Worm (Caenorhabditis elegans) whole organism, L4 larva: ENCODE results near the gene T25B2.4.

Experiments used
- F10B5.3 ChIP-seq: sonication (generic microtip); optimal IDR thresholded peaks from 2 replicates; lab custom pipeline; 2016; ENCODE audit warnings: mild to moderate bottlenecking, missing genetic modification characterization, missing compliant biosample characterization
- R02D3.7 ChIP-seq: fragments of 150-350 bp; sonication (generic microtip); optimal IDR thresholded peaks from 3 replicates; lab custom pipeline; 2014; ENCODE audit warnings: missing biosample characterization, missing genetic modification characterization
- Y48G9A.11 ChIP-seq: fragments of 200-800 bp; sonication (Bioruptor generic); IDR thresholded peaks from 2 replicates; pipeline ENCODE4 v1.3.6; 2022; ENCODE audit warnings: missing genetic modification reagents, missing genetic modification characterization, missing compliant biosample characterization
- ZK546.5 ChIP-seq, 2 experiments: sonication (generic microtip); optimal IDR thresholded peaks; 2 replicates each; lab custom pipeline; 2017; ENCODE audit warnings: missing biosample characterization in 2 of 2, missing genetic modification characterization in 2 of 2
- aly-2 ChIP-seq: sonication (generic microtip); optimal IDR thresholded peaks from 2 replicates; lab custom pipeline; 2018; ENCODE audit warnings: missing biosample characterization, missing genetic modification characterization
- attf-4 ChIP-seq: sonication (generic microtip); optimal IDR thresholded peaks from 3 replicates; lab custom pipeline; 2017; ENCODE audit warnings: missing biosample characterization, missing genetic modification characterization
- ceh-28 ChIP-seq: fragments of 150-350 bp; optimal IDR thresholded peaks from 2 replicates; lab custom pipeline; 2014; ENCODE audit warnings: missing biosample characterization, missing genetic modification reagents, missing genetic modification characterization
- ceh-32 ChIP-seq: sonication (generic microtip); optimal IDR thresholded peaks from 2 replicates; lab custom pipeline; 2016; ENCODE audit warnings: mild to moderate bottlenecking, missing genetic modification characterization, missing compliant biosample characterization; ENCODE audit not compliant: poor library complexity
- ceh-62 ChIP-seq: sonication (generic microtip); optimal IDR thresholded peaks from 2 replicates; lab custom pipeline; 2017; ENCODE audit warnings: missing biosample characterization, missing genetic modification characterization
- daf-19 ChIP-seq: fragments of 200-800 bp; sonication (Bioruptor generic); conservative IDR thresholded peaks from 2 replicates; pipeline ENCODE4 v1.3.6; 2022; ENCODE audit warnings: missing genetic modification characterization, missing compliant biosample characterization
- daf-8 ChIP-seq: fragments of 200-800 bp; sonication (Bioruptor generic); IDR thresholded peaks from 2 replicates; pipeline ENCODE4 v1.3.6; 2022; ENCODE audit warnings: missing genetic modification characterization, missing compliant biosample characterization
- dmd-9 ChIP-seq: fragments of 200-800 bp; sonication (Bioruptor generic); IDR thresholded peaks from 2 replicates; pipeline ENCODE4 v1.3.6; 2022; ENCODE audit warnings: missing genetic modification reagents, missing genetic modification characterization, missing compliant biosample characterization
- dve-1 ChIP-seq: sonication (generic microtip); optimal IDR thresholded peaks from 2 replicates; lab custom pipeline; 2017; ENCODE audit warnings: antibody characterized with exemption, mild to moderate bottlenecking, missing genetic modification characterization, missing compliant biosample characterization; ENCODE audit not compliant: insufficient read depth
- egl-27 ChIP-seq: sonication (generic microtip); optimal IDR thresholded peaks from 3 replicates; lab custom pipeline; 2017; ENCODE audit warnings: missing biosample characterization, missing genetic modification reagents, missing genetic modification characterization
- egl-43 ChIP-seq: fragments of 200-800 bp; sonication (Bioruptor generic); IDR thresholded peaks from 2 replicates; pipeline ENCODE4 v1.3.6; 2022; ENCODE audit warnings: missing genetic modification reagents, missing genetic modification characterization, missing compliant biosample characterization
- gei-8 ChIP-seq: fragments of 200-800 bp; sonication (Bioruptor generic); optimal IDR thresholded peaks from 2 replicates; lab custom pipeline; 2018; ENCODE audit warnings: mild to moderate bottlenecking, missing genetic modification characterization, missing compliant biosample characterization
- hif-1 ChIP-seq, 2 experiments: sonication (generic microtip); optimal IDR thresholded peaks; 2 replicates each; lab custom pipeline; 2016 to 2017; ENCODE audit warnings: missing compliant biosample characterization in 2 of 2, missing genetic modification characterization in 2 of 2, missing genetic modification reagents in 2 of 2, missing genotype in 2 of 2, mild to moderate bottlenecking in 1 of 2
- hlh-11 ChIP-seq: fragments of 200-800 bp; sonication (Bioruptor generic); optimal IDR thresholded peaks from 2 replicates; lab custom pipeline; 2018; ENCODE audit warnings: mild to moderate bottlenecking, missing genetic modification characterization, missing compliant biosample characterization
- jun-1 ChIP-seq: fragments of 150-350 bp; optimal IDR thresholded peaks from 2 replicates; lab custom pipeline; 2014; ENCODE audit warnings: missing biosample characterization, missing genetic modification reagents, missing genetic modification characterization
- lim-7 ChIP-seq: fragments of 200-800 bp; sonication (Bioruptor generic); IDR thresholded peaks from 2 replicates; pipeline ENCODE4 v1.3.6; 2022; ENCODE audit warnings: missing genetic modification characterization, missing compliant biosample characterization
- lin-13 ChIP-seq: fragments of 150-350 bp; optimal IDR thresholded peaks from 2 replicates; lab custom pipeline; 2014; ENCODE audit warnings: missing biosample characterization, missing genetic modification reagents, missing genetic modification characterization
- lin-39 ChIP-seq: fragments of 150-350 bp; optimal IDR thresholded peaks from 2 replicates; lab custom pipeline; 2014; ENCODE audit warnings: missing biosample characterization, missing genetic modification reagents, missing genetic modification characterization
- lir-3 ChIP-seq: sonication (generic microtip); optimal IDR thresholded peaks from 2 replicates; lab custom pipeline; 2016; ENCODE audit warnings: mild to moderate bottlenecking, missing genetic modification characterization, missing compliant biosample characterization
- mdt-29 ChIP-seq: fragments of 200-800 bp; sonication (Bioruptor generic); IDR thresholded peaks from 2 replicates; pipeline ENCODE4 v1.3.6; 2022; ENCODE audit warnings: missing genetic modification reagents, missing genetic modification characterization, missing compliant biosample characterization
- mxl-2 ChIP-seq: fragments of 200-800 bp; sonication (Bioruptor generic); conservative IDR thresholded peaks from 2 replicates; pipeline ENCODE4 v1.3.6; 2022; ENCODE audit warnings: missing genetic modification reagents, missing genetic modification characterization, missing compliant biosample characterization
- mxl-3 ChIP-seq: fragments of 200-800 bp; sonication (Bioruptor generic); optimal IDR thresholded peaks from 2 replicates; lab custom pipeline; 2018; ENCODE audit warnings: mild to moderate bottlenecking, missing genetic modification characterization, missing compliant biosample characterization
- nhr-11 ChIP-seq: fragments of 150-350 bp; optimal IDR thresholded peaks from 2 replicates; lab custom pipeline; 2014; ENCODE audit warnings: missing biosample characterization, missing genetic modification characterization
- nhr-25 ChIP-seq: sonication (generic microtip); optimal IDR thresholded peaks from 2 replicates; lab custom pipeline; 2017; ENCODE audit warnings: missing genetic modification characterization, mild to moderate bottlenecking, missing compliant biosample characterization, antibody characterized with exemption, moderate library complexity, borderline replicate concordance; ENCODE audit not compliant: insufficient read depth
- nhr-42 ChIP-seq: fragments of 200-800 bp; sonication (Bioruptor generic); IDR thresholded peaks from 2 replicates; pipeline ENCODE4 v1.3.6; 2022; ENCODE audit warnings: missing genetic modification characterization, missing compliant biosample characterization
- nhr-48 ChIP-seq: sonication (generic microtip); optimal IDR thresholded peaks from 2 replicates; lab custom pipeline; 2016; ENCODE audit warnings: mild to moderate bottlenecking, missing genetic modification characterization, missing compliant biosample characterization
- nhr-76 ChIP-seq: fragments of 150-350 bp; optimal IDR thresholded peaks from 2 replicates; lab custom pipeline; 2014; ENCODE audit warnings: missing biosample characterization, missing genetic modification characterization
- nhr-77 ChIP-seq: fragments of 150-350 bp; optimal IDR thresholded peaks from 2 replicates; lab custom pipeline; 2014; ENCODE audit warnings: missing biosample characterization, missing genetic modification characterization
- pha-4 ChIP-seq, 2 experiments: fragments of 150-350 bp in 1 of 2; fragments of 200-800 bp in 1 of 2; sonication (Bioruptor generic) in 1 of 2; IDR thresholded peaks in 1 of 2; optimal IDR thresholded peaks in 1 of 2; 2 replicates each; pipeline versions ENCODE4 v1.3.6 to Lab custom; 2014 to 2022; ENCODE audit warnings: missing genetic modification characterization in 2 of 2, missing genetic modification reagents in 2 of 2, missing biosample characterization in 1 of 2, missing compliant biosample characterization in 1 of 2
- php-3 ChIP-seq: fragments of 200-800 bp; sonication (Bioruptor generic); IDR thresholded peaks from 2 replicates; pipeline ENCODE4 v1.3.6; 2022; ENCODE audit warnings: missing genetic modification reagents, missing genetic modification characterization, missing compliant biosample characterization
- rbr-2 ChIP-seq: sonication (generic microtip); optimal IDR thresholded peaks from 2 replicates; lab custom pipeline; 2016; ENCODE audit warnings: missing genotype, missing genetic modification characterization, missing compliant biosample characterization
- sdz-12 ChIP-seq: fragments of 200-800 bp; sonication (Bioruptor generic); optimal IDR thresholded peaks from 2 replicates; lab custom pipeline; 2018; ENCODE audit warnings: mild to moderate bottlenecking, missing genetic modification characterization, missing compliant biosample characterization
- skn-1 ChIP-seq: fragments of 150-350 bp; optimal IDR thresholded peaks from 2 replicates; lab custom pipeline; 2014; ENCODE audit warnings: missing biosample characterization, missing genetic modification characterization
- snpc-4 ChIP-seq: fragments of 150-350 bp; optimal IDR thresholded peaks from 2 replicates; lab custom pipeline; 2014; ENCODE audit warnings: missing biosample characterization, missing genetic modification characterization
- spr-3 ChIP-seq: fragments of 200-800 bp; sonication (Bioruptor generic); optimal IDR thresholded peaks from 2 replicates; lab custom pipeline; 2018; ENCODE audit warnings: mild to moderate bottlenecking, missing genetic modification characterization, missing compliant biosample characterization
- unc-62 ChIP-seq, 3 experiments: fragments of 150-350 bp in 1 of 3; sonication (generic microtip); optimal IDR thresholded peaks in 2 of 3; peaks in 1 of 3; 1 replicate in 1 of 3; 2 replicates in 2 of 3; lab custom pipeline; 2014 to 2017; ENCODE audit warnings: missing biosample characterization in 3 of 3, missing genetic modification characterization in 3 of 3, missing genetic modification reagents in 3 of 3, missing genotype in 1 of 3
- zag-1 ChIP-seq: fragments of 150-350 bp; optimal IDR thresholded peaks from 2 replicates; lab custom pipeline; 2014; ENCODE audit warnings: missing biosample characterization, missing genetic modification characterization
- zfp-3 ChIP-seq: fragments of 200-800 bp; sonication (Bioruptor generic); conservative IDR thresholded peaks from 2 replicates; pipeline ENCODE4 v1.3.6; 2022; ENCODE audit warnings: missing genetic modification reagents, missing genetic modification characterization, missing compliant biosample characterization
- zip-11 ChIP-seq: fragments of 200-800 bp; sonication (Bioruptor generic); IDR thresholded peaks from 2 replicates; pipeline ENCODE4 v1.3.6; 2022; ENCODE audit warnings: missing genetic modification characterization, missing compliant biosample characterization
- zip-2 ChIP-seq: fragments of 150-350 bp; optimal IDR thresholded peaks from 2 replicates; lab custom pipeline; 2014; ENCODE audit warnings: missing biosample characterization, missing genetic modification characterization
- ztf-11 ChIP-seq: fragments of 150-350 bp; optimal IDR thresholded peaks from 2 replicates; lab custom pipeline; 2014; ENCODE audit warnings: missing biosample characterization, missing genetic modification characterization

T25B2.4 gene

DNA sequence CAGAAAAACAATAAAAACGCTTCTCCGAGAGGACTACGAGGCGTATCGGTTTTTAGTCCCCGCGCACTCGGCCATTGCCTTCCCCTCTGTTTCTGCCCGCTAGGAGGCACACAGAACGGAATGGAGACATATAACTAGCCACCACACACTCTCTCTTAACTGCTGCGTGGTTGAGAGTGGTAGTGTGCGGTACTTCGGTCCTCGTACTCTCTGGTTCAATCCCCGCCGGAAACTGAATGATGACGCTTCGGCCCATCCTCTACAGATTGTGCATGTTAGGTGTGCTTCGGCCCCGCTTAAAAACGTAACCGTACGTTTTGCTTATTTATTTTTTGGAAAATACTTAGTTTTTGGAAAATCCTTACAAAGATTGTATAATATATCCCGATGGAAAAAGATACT, 29.6 kb downstream of the T25B2.4 start, which contains the start of gene T13C5.6 (continued):
- peak; percentile 78 for TF ChIP-seq zip-2 (tag; lab: Kevin White, UChicago)
- peak; percentile 89 for TF ChIP-seq lir-3
- peak; percentile 73 for TF ChIP-seq daf-19 (GFP tag; lab: Robert Waterston, UW)
- peak; percentile 77 for TF ChIP-seq gei-8 (GFP tag; lab: Kevin White, UChicago)
- TF ChIP-seq ztf-11, result no peak
- peak; percentile 88 for TF ChIP-seq hlh-11 (tag; lab: Kevin White, UChicago)
- TF ChIP-seq mdt-29 (GFP tag; lab: Robert Waterston, UW), result peak; percentile 87
- peak; percentile 83 for TF ChIP-seq lim-7 (GFP tag; lab: Robert Waterston, UW)
- peak; percentile 90 for TF ChIP-seq nhr-42 (GFP tag; lab: Robert Waterston, UW)
- TF ChIP-seq Y48G9A.11 (GFP tag; lab: Robert Waterston, UW), result peak; percentile 70
- TF ChIP-seq nhr-77 (tag; lab: Kevin White, UChicago), result peak; percentile 80
- TF ChIP-seq F10B5.3 (tag; lab: Kevin White, UChicago), result peak; percentile 68
- TF ChIP-seq ceh-28 (tag; lab: Kevin White, UChicago), result no peak
- no peak for TF ChIP-seq aly-2 (tag; lab: Kevin White, UChicago)
- TF ChIP-seq zip-11 (GFP tag; lab: Robert Waterston, UW), result peak; percentile 62; the same call in 1 of the 2 replicates
- no peak for TF ChIP-seq nhr-76 (tag; lab: Kevin White, UChicago)
- TF ChIP-seq nhr-25 (tag; lab: Kevin White, UChicago), result peak; percentile 50
- no peak for TF ChIP-seq ceh-62 (tag; lab: Kevin White, UChicago)
- 0 out of 2 replicates have a peak, but pooled peaks have one; percentile 27 for TF ChIP-seq daf-8
- peak; percentile 74 for TF ChIP-seq ceh-32 (tag; lab: Kevin White, UChicago)
- TF ChIP-seq snpc-4, result no peak
- peak in 1 of 2 experiments; percentile 12 for TF ChIP-seq unc-62 (GFP tag; optimal IDR thresholded peaks at IDR 0.05 in 1 of 2; lab: Kevin White, UChicago)
- no peak for TF ChIP-seq unc-62 (tag; optimal IDR thresholded peaks at IDR 0.05; lab: Kevin White, UChicago)
- no peak for TF ChIP-seq ZK546.5 (tag; optimal IDR thresholded peaks at IDR 0.05; lab: Kevin White, UChicago)
- peak; percentile 59 to 93 for TF ChIP-seq hif-1 (tag; optimal IDR thresholded peaks at IDR 0.05; lab: Kevin White, UChicago)
- peak; percentile 85 for TF ChIP-seq zfp-3 (GFP tag; lab: Robert Waterston, UW)
- TF ChIP-seq dmd-9 (GFP tag; lab: Robert Waterston, UW), result peak; percentile 84
- TF ChIP-seq egl-43 (GFP tag; lab: Robert Waterston, UW), result peak; percentile 98
- peak; percentile 89 for TF ChIP-seq mxl-3
- TF ChIP-seq sdz-12 (GFP tag; lab: Kevin White, UChicago), result peak; percentile 94
- peak; percentile 94 for TF ChIP-seq rbr-2
- peak; percentile 55; the same call in 1 of the 2 replicates for TF ChIP-seq mxl-2
- TF ChIP-seq skn-1 (tag; lab: Kevin White, UChicago), result no peak
- TF ChIP-seq pha-4 (GFP tag; IDR thresholded peaks at IDR 0.05; lab: Robert Waterston, UW), result peak; percentile 92
- TF ChIP-seq pha-4 (tag; optimal IDR thresholded peaks at IDR 0.05; lab: Kevin White, UChicago), result peak; percentile 9
- TF ChIP-seq lin-13, result peak; percentile 92
- peak; percentile 84 for TF ChIP-seq nhr-48
- TF ChIP-seq egl-27 (tag; lab: Kevin White, UChicago), result no peak

DNA sequence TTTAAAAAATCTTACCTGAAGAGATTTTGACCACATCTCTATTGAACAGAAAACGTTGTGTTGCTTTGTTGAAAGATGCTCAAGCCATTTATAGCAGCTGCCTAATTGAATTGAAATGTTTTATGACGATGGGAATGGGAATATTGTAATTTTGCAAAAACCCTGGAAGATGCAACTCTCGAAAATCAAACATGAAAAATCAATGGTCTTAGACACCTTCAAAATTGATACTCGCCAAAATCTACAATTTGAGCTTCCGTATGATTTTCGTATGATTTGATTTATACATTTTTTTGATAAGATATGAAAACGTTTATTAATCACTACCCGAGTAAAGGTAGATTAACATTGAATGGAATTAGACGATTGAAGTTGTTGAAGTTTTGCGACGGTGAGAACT, 30.4 kb downstream of the T25B2.4 start, which contains the start of gene C14F11.7:
Gene C14F11.7 (minus strand): TSS at position 101 of the 400 bp plus-strand sequence.
- TF ChIP-seq spr-3 (no peak), lim-7 (GFP tag; lab: Robert Waterston, UW) (no peak), dve-1 (no peak), nhr-11 (tag; lab: Kevin White, UChicago) (no peak), lin-39 (tag; lab: Kevin White, UChicago) (no peak), R02D3.7 (no peak), attf-4 (tag; lab: Kevin White, UChicago) (no peak), zag-1 (no peak), jun-1 (tag; lab: Kevin White, UChicago) (no peak), php-3 (GFP tag; lab: Robert Waterston, UW) (no peak), ceh-62 (tag; lab: Kevin White, UChicago) (no peak)
